Worm (Caenorhabditis elegans): Measurements from ENCODE around the gene F56D6.12.

DNA sequence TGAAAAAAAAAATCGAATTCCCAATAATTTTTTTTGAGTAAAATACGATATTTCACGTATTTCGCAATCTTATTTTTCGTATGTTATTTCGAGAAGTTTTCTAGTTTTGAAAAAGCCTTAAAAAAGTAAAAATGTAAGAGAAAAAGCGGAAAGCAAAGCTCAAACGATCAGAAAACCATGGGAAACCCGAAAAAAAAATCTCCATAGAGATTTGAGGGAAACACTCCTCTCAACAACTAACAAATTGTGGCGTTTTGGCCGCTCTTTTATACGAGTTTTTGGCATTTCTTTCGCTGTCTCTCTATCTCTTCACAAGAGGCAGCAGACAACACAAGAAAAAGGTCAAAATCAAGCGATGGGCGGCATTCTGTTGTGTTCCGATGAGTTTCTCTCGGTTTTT lies 33.5 kb upstream of the F56D6.12 start:
- TF ChIP-seq aly-1 (tag; optimal IDR thresholded peaks at IDR 0.05), result no peak
- no peak for TF ChIP-seq ets-7 (tag; optimal IDR thresholded peaks at IDR 0.05)
- no peak for TF ChIP-seq ceh-36 (tag; optimal IDR thresholded peaks at IDR 0.05)
- TF ChIP-seq hmbx-1 (tag; optimal IDR thresholded peaks at IDR 0.05), result no peak
- no peak for TF ChIP-seq hnd-1 (tag; optimal IDR thresholded peaks at IDR 0.05)
- TF ChIP-seq B0310.2 (tag; optimal IDR thresholded peaks at IDR 0.05), result no peak
- no peak for TF ChIP-seq ama-1 (optimal IDR thresholded peaks at IDR 0.05)
- no peak for TF ChIP-seq scrt-1 (GFP tag; IDR thresholded peaks at IDR 0.05)
- TF ChIP-seq flt-1 (GFP tag; IDR thresholded peaks at IDR 0.05), result no peak
- TF ChIP-seq ceh-13 (GFP tag; optimal IDR thresholded peaks at IDR 0.05), result no peak
- TF ChIP-seq sea-1 (GFP tag; conservative IDR thresholded peaks at IDR 0.05), result no peak
- TF ChIP-seq tra-4 (tag; optimal IDR thresholded peaks at IDR 0.05), result no peak
